Fruit fly (Drosophila melanogaster): Measurements from ENCODE around the gene capt.

The capt gene

DNA sequence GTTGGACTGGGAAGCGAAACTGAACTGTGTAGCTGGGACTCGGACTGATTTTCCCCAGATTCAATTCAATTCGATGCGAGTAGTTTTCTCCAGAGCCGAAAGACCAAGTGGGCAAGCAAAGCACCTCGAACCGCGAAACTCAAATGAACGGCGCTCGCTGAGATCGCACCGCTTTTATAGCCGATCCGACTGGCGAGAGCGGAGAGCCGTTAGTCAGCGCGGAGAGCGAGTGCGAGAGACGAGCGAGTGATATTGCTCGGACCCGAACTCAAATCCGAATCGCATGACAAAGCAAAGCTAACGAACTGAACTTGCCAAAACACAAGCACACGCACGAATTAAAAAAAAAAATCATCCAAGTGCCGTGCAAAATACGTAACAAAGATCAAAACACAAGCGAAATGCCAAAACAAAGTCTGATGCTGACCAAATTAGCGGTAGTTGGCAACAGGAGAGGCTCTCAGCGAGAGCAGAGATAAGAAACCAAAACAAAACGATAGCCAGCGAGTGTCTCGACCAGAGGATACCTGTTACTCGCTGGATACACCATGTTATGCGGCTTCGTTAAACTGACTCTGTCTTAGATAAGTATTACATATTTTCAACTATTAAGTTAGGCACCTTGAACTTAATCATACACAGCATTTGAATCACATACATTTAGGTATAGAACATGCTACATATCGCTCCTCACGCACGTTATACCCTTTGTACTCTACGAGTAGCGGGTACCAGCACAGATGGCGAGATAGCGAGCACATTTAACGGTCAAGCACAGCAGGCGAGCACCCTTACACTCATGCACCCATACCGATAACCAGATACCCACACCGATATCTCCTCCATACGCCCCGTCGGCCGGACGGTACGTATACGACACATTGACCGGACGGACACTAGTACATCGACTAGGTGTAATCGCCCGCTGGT is 38.9 kb downstream of the capt start (continued):
- TF ChIP-seq CG13624 (GFP tag; optimal IDR thresholded peaks at IDR 0.05) (peak; percentile 74), B-H2 (GFP tag; optimal IDR thresholded peaks at IDR 0.05) (peak; percentile 10), CG18619 (GFP tag; optimal IDR thresholded peaks at IDR 0.05) (peak; percentile 79), CG18011 (GFP tag; optimal IDR thresholded peaks at IDR 0.05) (peak; percentile 51), CG13287 (GFP tag; IDR thresholded peaks at IDR 0.05; ENCODE audit: partially characterized antibody) (peak; percentile 22; the same call in 1 of the 2 replicates), hb (GFP tag; IDR thresholded peaks at IDR 0.05; ENCODE audit: partially characterized antibody) (no peak), Bteb2 (GFP tag; optimal IDR thresholded peaks at IDR 0.05) (peak; percentile 76), sr (GFP tag; IDR thresholded peaks at IDR 0.05) (peak; percentile 48; the same call in 1 of the 3 replicates), CG6791 (GFP tag; IDR thresholded peaks at IDR 0.05; ENCODE audit: partially characterized antibody) (no peak), YL-1 (GFP tag; optimal IDR thresholded peaks at IDR 0.05) (no peak), CG5245 (GFP tag; optimal IDR thresholded peaks at IDR 0.05) (peak; percentile 44), Sox100B (GFP tag; optimal IDR thresholded peaks at IDR 0.05) (peak; percentile 44), CG10321 (GFP tag; IDR thresholded peaks at IDR 0.05) (no peak), CG1603 (tag; optimal IDR thresholded peaks at IDR 0.05) (peak; percentile 83), Aef1 (GFP tag; IDR thresholded peaks at IDR 0.05) (peak; percentile 69), luna (GFP tag; optimal IDR thresholded peaks at IDR 0.05) (no peak), Myb (GFP tag; optimal IDR thresholded peaks at IDR 0.05) (peak; percentile 41), Chrac-16 (GFP tag; optimal IDR thresholded peaks at IDR 0.05) (peak; percentile 67), Sry-δ (GFP tag; optimal IDR thresholded peaks at IDR 0.05) (no peak), Kr (GFP tag; optimal IDR thresholded peaks at IDR 0.05) (no peak), CG18764 (GFP tag; optimal IDR thresholded peaks at IDR 0.05) (peak; percentile 3), CG12769 (tag; optimal IDR thresholded peaks at IDR 0.05) (peak; percentile 93), CG11085 (GFP tag; IDR thresholded peaks at IDR 0.05) (peak; percentile 67), CG4730 (GFP tag; IDR thresholded peaks at IDR 0.05) (peak; percentile 68), Meics (GFP tag; optimal IDR thresholded peaks at IDR 0.05) (peak; percentile 80), fd102C (GFP tag; optimal IDR thresholded peaks at IDR 0.05) (peak; percentile 32), danr (GFP tag; IDR thresholded peaks at IDR 0.05) (peak; percentile 65; the same call in 1 of the 2 replicates), tap (tag; optimal IDR thresholded peaks at IDR 0.05) (peak; percentile 38), CrebB (tag; optimal IDR thresholded peaks at IDR 0.05) (peak; percentile 16), CG4328 (GFP tag; optimal IDR thresholded peaks at IDR 0.05) (no peak), Rfx (GFP tag; IDR thresholded peaks at IDR 0.05) (peak; percentile 84), pfk (GFP tag; optimal IDR thresholded peaks at IDR 0.05) (no peak), vnd (GFP tag; IDR thresholded peaks at IDR 0.05; ENCODE audit: partially characterized antibody) (no peak), Asciz (GFP tag; optimal IDR thresholded peaks at IDR 0.05) (peak; percentile 57), CG10366 (GFP tag; IDR thresholded peaks at IDR 0.05) (peak; percentile 76), stwl (tag; optimal IDR thresholded peaks at IDR 0.05) (peak; percentile 4), CG12236 (GFP tag; optimal IDR thresholded peaks at IDR 0.05) (no peak), CG10654 (GFP tag; optimal IDR thresholded peaks at IDR 0.05) (peak; percentile 54), CG12744 (GFP tag; optimal IDR thresholded peaks at IDR 0.05) (peak; percentile 28), Dbx (GFP tag; IDR thresholded peaks at IDR 0.05) (peak; percentile 75; the same call in 2 of the 3 replicates), Spps (tag; optimal IDR thresholded peaks at IDR 0.05) (no peak), exex (tag; optimal IDR thresholded peaks at IDR 0.05) (peak; percentile 52), CG31224 (GFP tag; IDR thresholded peaks at IDR 0.05) (peak; percentile 74), CG13123 (GFP tag; optimal IDR thresholded peaks at IDR 0.05) (peak; percentile 25), CG14441 (GFP tag; IDR thresholded peaks at IDR 0.05) (peak; percentile 84), CG17359 (tag; optimal IDR thresholded peaks at IDR 0.05) (peak; percentile 54), nom (GFP tag; optimal IDR thresholded peaks at IDR 0.05) (peak; percentile 26), Ets65A (GFP tag) (peak; percentile 81)
